Fruit fly (Drosophila melanogaster): ENCODE data around the gene ppk21.

Gene ppk21

dm6 chr3R:29689211-29689610, 24.6 kb downstream of the ppk21 start, which contains the start of gene Obp99c:
Gene Obp99c (minus strand): TSS chr3R:29689311.
- no peak for TF ChIP-seq fd3F (GFP tag; optimal IDR thresholded peaks at IDR 0.05)
- TF ChIP-seq CG7357 (GFP tag; IDR thresholded peaks at IDR 0.05), result no peak
- TF ChIP-seq Dip3 (GFP tag; optimal IDR thresholded peaks at IDR 0.05), result no peak
- TF ChIP-seq dmrt99B (tag; optimal IDR thresholded peaks at IDR 0.05), result peak; percentile 19

dm6 chr3R:29689833-29690538, 25.4 kb downstream of the ppk21 start:
- no peak for TF ChIP-seq CG10462 (GFP tag; optimal IDR thresholded peaks at IDR 0.05)
- TF ChIP-seq CG31224 (GFP tag; IDR thresholded peaks at IDR 0.05), result no peak
- TF ChIP-seq sens (GFP tag), result peak; percentile 79
- TF ChIP-seq CG3995 (GFP tag; optimal IDR thresholded peaks at IDR 0.05), result no peak
- no peak for TF ChIP-seq Dp (GFP tag; optimal IDR thresholded peaks at IDR 0.05)
- TF ChIP-seq Trl (optimal IDR thresholded peaks at IDR 0.05), result peak in 1 of 2 experiments; percentile 1
- no peak for TF ChIP-seq Trl (GFP tag; optimal IDR thresholded peaks at IDR 0.05)
- TF ChIP-seq D19A (tag; optimal IDR thresholded peaks at IDR 0.05), result peak; percentile 93
- TF ChIP-seq sc (optimal IDR thresholded peaks at IDR 0.05), result no peak
- TF ChIP-seq sc (GFP tag; optimal IDR thresholded peaks at IDR 0.05), result no peak
- TF ChIP-seq HHEX (GFP tag; optimal IDR thresholded peaks at IDR 0.05), result no peak
- TF ChIP-seq Nf-YB (GFP tag; optimal IDR thresholded peaks at IDR 0.05), result peak; percentile 57
- TF ChIP-seq HLH3B (GFP tag; IDR thresholded peaks at IDR 0.05), result no peak
- TF ChIP-seq her (GFP tag; optimal IDR thresholded peaks at IDR 0.05), result no peak
- no peak for TF ChIP-seq Adf1 (GFP tag; IDR thresholded peaks at IDR 0.05)
- TF ChIP-seq slp2 (GFP tag; optimal IDR thresholded peaks at IDR 0.05), result no peak
- peak; percentile 49; the same call in 1 of the 2 replicates for TF ChIP-seq ttk (GFP tag; IDR thresholded peaks at IDR 0.05)
- peak; percentile 96 for TF ChIP-seq crol (GFP tag; IDR thresholded peaks at IDR 0.05)
- no peak for TF ChIP-seq CG3838 (GFP tag; optimal IDR thresholded peaks at IDR 0.05)
- TF ChIP-seq Fer3 (tag; optimal IDR thresholded peaks at IDR 0.05), result no peak
- no peak for TF ChIP-seq sr (GFP tag; IDR thresholded peaks at IDR 0.05)
- no peak for TF ChIP-seq CG14441 (GFP tag; IDR thresholded peaks at IDR 0.05)
- TF ChIP-seq CG12236 (GFP tag; optimal IDR thresholded peaks at IDR 0.05), result no peak
- no peak for TF ChIP-seq fd3F (GFP tag; optimal IDR thresholded peaks at IDR 0.05)
- TF ChIP-seq pzg (GFP tag; optimal IDR thresholded peaks at IDR 0.05), result no peak
- peak; percentile 17 for TF ChIP-seq phol (tag; optimal IDR thresholded peaks at IDR 0.05)
- TF ChIP-seq CG11696 (GFP tag; IDR thresholded peaks at IDR 0.05), result no peak
- TF ChIP-seq chm (GFP tag; IDR thresholded peaks at IDR 0.05), result 0 out of 2 replicates have a peak, but pooled peaks have one; percentile 19
- no peak for TF ChIP-seq ap (GFP tag; IDR thresholded peaks at IDR 0.05)
- no peak for TF ChIP-seq CG10565 (GFP tag; optimal IDR thresholded peaks at IDR 0.05)
- peak; percentile 16 for TF ChIP-seq CG11504 (tag; optimal IDR thresholded peaks at IDR 0.05)
- TF ChIP-seq CG10979 (tag; optimal IDR thresholded peaks at IDR 0.05), result peak; percentile 2
- no peak for TF ChIP-seq Scr (GFP tag; IDR thresholded peaks at IDR 0.05; ENCODE audit: partially characterized antibody)
- TF ChIP-seq stwl (tag; optimal IDR thresholded peaks at IDR 0.05), result no peak
- peak; percentile 17; the same call in 1 of the 3 replicates for TF ChIP-seq ci (GFP tag; IDR thresholded peaks at IDR 0.05)
- no peak for TF ChIP-seq CG32767 (GFP tag; IDR thresholded peaks at IDR 0.05)
- 0 out of 4 replicates have a peak, but pooled peaks have one; percentile 56 for TF ChIP-seq chinmo (GFP tag; IDR thresholded peaks at IDR 0.05; ENCODE audit: partially characterized antibody)
- no peak for TF ChIP-seq slbo (GFP tag; IDR thresholded peaks at IDR 0.05)
- TF ChIP-seq Nf-YC (tag; optimal IDR thresholded peaks at IDR 0.05), result peak; percentile 71
- no peak for TF ChIP-seq Opbp (GFP tag; IDR thresholded peaks at IDR 0.05; ENCODE audit: partially characterized antibody)
- no peak for TF ChIP-seq Sry-δ (GFP tag; optimal IDR thresholded peaks at IDR 0.05)
- no peak for TF ChIP-seq Pdp1 (GFP tag; optimal IDR thresholded peaks at IDR 0.05)
- TF ChIP-seq lmd (GFP tag; IDR thresholded peaks at IDR 0.05), result no peak
- no peak for TF ChIP-seq insv (GFP tag; optimal IDR thresholded peaks at IDR 0.05)
- no peak for TF ChIP-seq CTCF (GFP tag; optimal IDR thresholded peaks at IDR 0.05)
- TF ChIP-seq Dad (GFP tag; optimal IDR thresholded peaks at IDR 0.05), result no peak
- TF ChIP-seq CG10543 (GFP tag; optimal IDR thresholded peaks at IDR 0.05), result no peak

Data from whole organism, embryonic.